Worm (Caenorhabditis elegans) whole organism, L4/young adult: ENCODE data around the gene col-167.

Experiments
- W03F9.2 ChIP-seq: fragments of 150-350 bp; optimal IDR thresholded peaks from 2 replicates; lab custom pipeline; 2014; ENCODE audit warnings: missing biosample characterization, missing genetic modification characterization
- dao-5 ChIP-seq: sonication (generic microtip); optimal IDR thresholded peaks from 2 replicates; lab custom pipeline; 2016; ENCODE audit warnings: missing genotype, missing genetic modification characterization, moderate library complexity, missing compliant biosample characterization
- him-1 ChIP-seq: sonication (generic microtip); optimal IDR thresholded peaks from 2 replicates; lab custom pipeline; 2016; ENCODE audit warnings: missing genotype, missing genetic modification reagents, missing genetic modification characterization, missing compliant biosample characterization

Gene col-167

ce11 chrX:6323129-6323528 lies at the start of gene col-167:
Gene col-167, plus strand, starts transcription at chrX:6323488.
- TF ChIP-seq W03F9.2 (tag; lab: Kevin White, UChicago) = no peak
- TF ChIP-seq dao-5 (tag; lab: Kevin White, UChicago) = no peak
- TF ChIP-seq him-1 = no peak

- no peak for TF ChIP-seq W03F9.2 (tag; lab: Kevin White, UChicago)
- no peak for TF ChIP-seq dao-5 (tag; lab: Kevin White, UChicago)
- TF ChIP-seq him-1 = no peak
These were observed 49.5 kb upstream of the col-167 start for ce11 chrX:6273772-6274171.

- TF ChIP-seq him-1 (no peak), dao-5 (tag; lab: Kevin White, UChicago) (no peak)
These were observed 49.0 kb upstream of the col-167 start for ce11 chrX:6274270-6274669.

- no peak for TF ChIP-seq him-1
- no peak for TF ChIP-seq W03F9.2 (tag; lab: Kevin White, UChicago)
- TF ChIP-seq dao-5 (tag; lab: Kevin White, UChicago) = no peak
These were observed 47.9 kb upstream of the col-167 start for ce11 chrX:6275343-6275742.

- TF ChIP-seq him-1 (no peak), W03F9.2 (tag; lab: Kevin White, UChicago) (no peak), dao-5 (tag; lab: Kevin White, UChicago) (no peak)
These were observed 46.6 kb upstream of the col-167 start for ce11 chrX:6276701-6277100.

ce11 chrX:6277252-6277651 lies 46.0 kb upstream of the col-167 start:
- TF ChIP-seq W03F9.2 (tag; lab: Kevin White, UChicago) (no peak), dao-5 (tag; lab: Kevin White, UChicago) (no peak), him-1 (no peak)

- TF ChIP-seq him-1 = no peak
- no peak for TF ChIP-seq W03F9.2 (tag; lab: Kevin White, UChicago)
- TF ChIP-seq dao-5 (tag; lab: Kevin White, UChicago) = no peak
These were observed 45.0 kb upstream of the col-167 start for ce11 chrX:6278296-6278695.

- no peak for TF ChIP-seq dao-5 (tag; lab: Kevin White, UChicago)
- TF ChIP-seq him-1 = no peak
- TF ChIP-seq W03F9.2 (tag; lab: Kevin White, UChicago) = no peak
These were observed 43.7 kb upstream of the col-167 start, which contains the start of gene col-166 for ce11 chrX:6279625-6280024. Gene col-166, plus strand, starts transcription at chrX:6280016.

ce11 chrX:6280998-6281397 lies 42.3 kb upstream of the col-167 start:
- TF ChIP-seq W03F9.2 (tag; lab: Kevin White, UChicago) (no peak), dao-5 (tag; lab: Kevin White, UChicago) (no peak)

- TF ChIP-seq W03F9.2 (tag; lab: Kevin White, UChicago) = peak; percentile 32
- TF ChIP-seq him-1 = no peak
These were observed 37.1 kb upstream of the col-167 start for ce11 chrX:6286154-6286553.

ce11 chrX:6289038-6289437 lies 34.2 kb upstream of the col-167 start:
- no peak for TF ChIP-seq him-1
- TF ChIP-seq W03F9.2 (tag; lab: Kevin White, UChicago) = no peak
- TF ChIP-seq dao-5 (tag; lab: Kevin White, UChicago) = no peak

ce11 chrX:6291632-6292031 lies 31.7 kb upstream of the col-167 start, which contains the start of gene lev-9:
Gene lev-9, minus strand, starts transcription at chrX:6291732.
- no peak for TF ChIP-seq dao-5 (tag; lab: Kevin White, UChicago)
- TF ChIP-seq him-1 = no peak
- TF ChIP-seq W03F9.2 (tag; lab: Kevin White, UChicago) = no peak

- TF ChIP-seq him-1 = peak; percentile 51
- peak; percentile 45 for TF ChIP-seq W03F9.2 (tag; lab: Kevin White, UChicago)
- TF ChIP-seq dao-5 (tag; lab: Kevin White, UChicago) = peak; percentile 59
These were observed 31.1 kb upstream of the col-167 start for ce11 chrX:6292143-6292542.

- TF ChIP-seq him-1 = no peak
- TF ChIP-seq dao-5 (tag; lab: Kevin White, UChicago) = no peak
- TF ChIP-seq W03F9.2 (tag; lab: Kevin White, UChicago) = no peak
These were observed 30.5 kb upstream of the col-167 start, which contains the start of gene mom-1 for ce11 chrX:6292812-6293211. Gene mom-1, plus strand, starts transcription at chrX:6293112.

- TF ChIP-seq him-1 = peak; percentile 100
- TF ChIP-seq W03F9.2 (tag; lab: Kevin White, UChicago) = peak; percentile 97
- TF ChIP-seq dao-5 (tag; lab: Kevin White, UChicago) = peak; percentile 82
These were observed 26.9 kb upstream of the col-167 start for ce11 chrX:6296402-6296844.
